Worm (Caenorhabditis elegans) whole organism, late embryonic: ENCODE data around the gene C18H2.5.

Source experiments
- C08G9.2 ChIP-seq: sonication (generic microtip); optimal IDR thresholded peaks from 2 replicates; lab custom pipeline; 2016; ENCODE audit warnings: mild to moderate bottlenecking, missing genetic modification characterization, moderate library complexity, missing compliant biosample characterization
- F13H6.1 ChIP-seq: sonication (generic microtip); optimal IDR thresholded peaks from 2 replicates; lab custom pipeline; 2016; ENCODE audit warnings: missing genetic modification characterization, missing compliant biosample characterization
- T23F11.4 ChIP-seq: fragments of 200-800 bp; sonication (Bioruptor generic); optimal IDR thresholded peaks from 2 replicates; lab custom pipeline; 2018; ENCODE audit warnings: mild to moderate bottlenecking, missing genetic modification characterization, missing compliant biosample characterization
- Y22D7AL.16 ChIP-seq: sonication (generic microtip); optimal IDR thresholded peaks from 2 replicates; lab custom pipeline; 2016; ENCODE audit warnings: missing genetic modification characterization, missing compliant biosample characterization
- ama-1 ChIP-seq: fragments of 150-350 bp; optimal IDR thresholded peaks from 2 replicates; lab custom pipeline; 2014
- ceh-14 ChIP-seq: sonication (generic microtip); optimal IDR thresholded peaks from 2 replicates; lab custom pipeline; 2016; ENCODE audit warnings: missing genotype, missing genetic modification characterization, missing compliant biosample characterization
- ceh-18 ChIP-seq: sonication (generic microtip); optimal IDR thresholded peaks from 2 replicates; lab custom pipeline; 2016; ENCODE audit warnings: missing genetic modification characterization, missing compliant biosample characterization
- ceh-19 ChIP-seq: fragments of 200-800 bp; sonication (Bioruptor generic); optimal IDR thresholded peaks from 2 replicates; lab custom pipeline; 2018; ENCODE audit warnings: mild to moderate bottlenecking, missing genetic modification characterization, missing compliant biosample characterization
- ceh-24 ChIP-seq: sonication (generic microtip); optimal IDR thresholded peaks from 2 replicates; lab custom pipeline; 2016; ENCODE audit warnings: mild to moderate bottlenecking, missing genetic modification characterization, missing compliant biosample characterization
- ceh-30 ChIP-seq: fragments of 150-350 bp; optimal IDR thresholded peaks from 2 replicates; lab custom pipeline; 2014; ENCODE audit warnings: missing biosample characterization, missing genetic modification characterization
- ceh-31 ChIP-seq: sonication (generic microtip); optimal IDR thresholded peaks from 2 replicates; lab custom pipeline; 2016; ENCODE audit warnings: missing genetic modification characterization, missing compliant biosample characterization
- ceh-34 ChIP-seq: sonication (generic microtip); optimal IDR thresholded peaks from 2 replicates; lab custom pipeline; 2016; ENCODE audit warnings: mild to moderate bottlenecking, missing genetic modification characterization, missing compliant biosample characterization
- ceh-45 ChIP-seq: fragments of 200-800 bp; sonication (Bioruptor generic); IDR thresholded peaks from 2 replicates; pipeline ENCODE4 v1.3.6; 2022; ENCODE audit warnings: missing genetic modification reagents, missing genetic modification characterization, missing compliant biosample characterization
- ceh-48 ChIP-seq: sonication (generic microtip); optimal IDR thresholded peaks from 2 replicates; lab custom pipeline; 2016; ENCODE audit warnings: missing genetic modification characterization, inconsistent platforms, missing compliant biosample characterization
- ceh-6 ChIP-seq: fragments of 200-800 bp; sonication (Bioruptor generic); optimal IDR thresholded peaks from 2 replicates; lab custom pipeline; 2018; ENCODE audit warnings: mild to moderate bottlenecking, missing genetic modification characterization, missing compliant biosample characterization
- ceh-9 ChIP-seq: sonication (generic microtip); optimal IDR thresholded peaks from 2 replicates; lab custom pipeline; 2016; ENCODE audit warnings: mild to moderate bottlenecking, missing genetic modification characterization, inconsistent platforms, missing compliant biosample characterization
- che-1 ChIP-seq: sonication (generic microtip); optimal IDR thresholded peaks from 2 replicates; lab custom pipeline; 2016; ENCODE audit warnings: mild to moderate bottlenecking, missing genetic modification characterization, missing compliant biosample characterization
- dmd-4 ChIP-seq: sonication (generic microtip); optimal IDR thresholded peaks from 2 replicates; lab custom pipeline; 2016; ENCODE audit warnings: borderline replicate concordance, missing genetic modification characterization, missing compliant biosample characterization
- dve-1 ChIP-seq: sonication (generic microtip); optimal IDR thresholded peaks from 2 replicates; lab custom pipeline; 2017; ENCODE audit warnings: antibody characterized with exemption, mild to moderate bottlenecking, missing genetic modification characterization, missing compliant biosample characterization
- elt-2 ChIP-seq: sonication (generic microtip); optimal IDR thresholded peaks from 2 replicates; lab custom pipeline; 2016; ENCODE audit warnings: missing genetic modification reagents, missing genetic modification characterization, missing compliant biosample characterization
- elt-4 ChIP-seq: sonication (generic microtip); optimal IDR thresholded peaks from 2 replicates; lab custom pipeline; 2016; ENCODE audit warnings: missing genetic modification characterization, missing compliant biosample characterization
- ets-4 ChIP-seq: sonication (generic microtip); optimal IDR thresholded peaks from 2 replicates; lab custom pipeline; 2016; ENCODE audit warnings: missing genetic modification characterization, missing compliant biosample characterization
- eyg-1 ChIP-seq: sonication (generic microtip); optimal IDR thresholded peaks from 2 replicates; lab custom pipeline; 2016; ENCODE audit warnings: missing genotype, missing genetic modification characterization, missing compliant biosample characterization
- fax-1 ChIP-seq: sonication (generic microtip); optimal IDR thresholded peaks from 2 replicates; lab custom pipeline; 2016; ENCODE audit warnings: missing genotype, missing genetic modification characterization, missing compliant biosample characterization
- fkh-6 ChIP-seq: sonication (generic microtip); optimal IDR thresholded peaks from 2 replicates; lab custom pipeline; 2016; ENCODE audit warnings: missing genetic modification characterization, missing compliant biosample characterization
- hlh-15 ChIP-seq: sonication (generic microtip); optimal IDR thresholded peaks from 2 replicates; lab custom pipeline; 2016; ENCODE audit warnings: missing genetic modification characterization, missing compliant biosample characterization
- hlh-30 ChIP-seq: sonication (generic microtip); optimal IDR thresholded peaks from 2 replicates; lab custom pipeline; 2017; ENCODE audit warnings: antibody characterized with exemption, missing genetic modification characterization, missing compliant biosample characterization; ENCODE audit not compliant: insufficient read depth
- hlh-6 ChIP-seq: sonication (generic microtip); optimal IDR thresholded peaks from 2 replicates; lab custom pipeline; 2016; ENCODE audit warnings: missing genotype, missing genetic modification characterization, missing compliant biosample characterization
- hlh-8 ChIP-seq: sonication (generic microtip); optimal IDR thresholded peaks from 2 replicates; lab custom pipeline; 2016; ENCODE audit warnings: missing genotype, missing genetic modification characterization, missing compliant biosample characterization
- lim-6 ChIP-seq: sonication (generic microtip); optimal IDR thresholded peaks from 2 replicates; lab custom pipeline; 2016; ENCODE audit warnings: missing genetic modification characterization, missing compliant biosample characterization
- nfya-1 ChIP-seq: sonication (generic microtip); optimal IDR thresholded peaks from 2 replicates; lab custom pipeline; 2017; ENCODE audit warnings: missing genetic modification characterization, mild to moderate bottlenecking, missing compliant biosample characterization, antibody characterized with exemption, moderate library complexity
- nhr-232 ChIP-seq: sonication (generic microtip); optimal IDR thresholded peaks from 2 replicates; lab custom pipeline; 2016; ENCODE audit warnings: missing genetic modification characterization, missing compliant biosample characterization
- odd-2 ChIP-seq: sonication (generic microtip); optimal IDR thresholded peaks from 2 replicates; lab custom pipeline; 2017; ENCODE audit warnings: antibody characterized with exemption, mild to moderate bottlenecking, missing genetic modification characterization, missing compliant biosample characterization
- pag-3 ChIP-seq: sonication (generic microtip); optimal IDR thresholded peaks from 2 replicates; lab custom pipeline; 2016; ENCODE audit warnings: missing compliant biosample characterization, missing genetic modification characterization, borderline replicate concordance
- pat-9 ChIP-seq: fragments of 200-800 bp; sonication (Bioruptor generic); optimal IDR thresholded peaks from 2 replicates; lab custom pipeline; 2018; ENCODE audit warnings: mild to moderate bottlenecking, missing genetic modification characterization, moderate library complexity, missing compliant biosample characterization
- pax-1 ChIP-seq: fragments of 150-350 bp; optimal IDR thresholded peaks from 2 replicates; lab custom pipeline; 2014; ENCODE audit warnings: missing biosample characterization, missing genetic modification characterization
- pha-4 ChIP-seq: fragments of 150-350 bp; optimal IDR thresholded peaks from 2 replicates; lab custom pipeline; 2018; ENCODE audit warnings: missing biosample characterization, missing genetic modification reagents, missing genetic modification characterization
- pqm-1 ChIP-seq: sonication (generic microtip); optimal IDR thresholded peaks from 2 replicates; lab custom pipeline; 2016; ENCODE audit warnings: missing genetic modification characterization, missing compliant biosample characterization
- pros-1 ChIP-seq: fragments of 150-350 bp; optimal IDR thresholded peaks from 2 replicates; lab custom pipeline; 2014; ENCODE audit warnings: missing biosample characterization, missing genetic modification reagents, missing genetic modification characterization
- ref-2 ChIP-seq: sonication (generic microtip); optimal IDR thresholded peaks from 2 replicates; lab custom pipeline; 2016; ENCODE audit warnings: missing genetic modification characterization, missing compliant biosample characterization
- rnt-1 ChIP-seq: sonication (generic microtip); optimal IDR thresholded peaks from 2 replicates; lab custom pipeline; 2016; ENCODE audit warnings: missing genetic modification characterization, missing compliant biosample characterization
- sdc-2 ChIP-seq: sonication (generic microtip); optimal IDR thresholded peaks from 2 replicates; lab custom pipeline; 2016; ENCODE audit warnings: missing genotype, missing genetic modification characterization, missing compliant biosample characterization
- sox-4 ChIP-seq: sonication (generic microtip); optimal IDR thresholded peaks from 2 replicates; lab custom pipeline; 2017; ENCODE audit warnings: mild to moderate bottlenecking, missing genetic modification characterization, inconsistent platforms, missing compliant biosample characterization
- tbx-7 ChIP-seq: sonication (generic microtip); optimal IDR thresholded peaks from 2 replicates; lab custom pipeline; 2016; ENCODE audit warnings: missing genotype, missing genetic modification characterization, missing compliant biosample characterization
- unc-42 ChIP-seq: sonication (generic microtip); optimal IDR thresholded peaks from 2 replicates; lab custom pipeline; 2016; ENCODE audit warnings: missing genotype, missing genetic modification characterization, missing compliant biosample characterization
- unc-86 ChIP-seq: sonication (generic microtip); optimal IDR thresholded peaks from 2 replicates; lab custom pipeline; 2016; ENCODE audit warnings: missing genetic modification characterization, missing compliant biosample characterization
- zip-5 ChIP-seq: sonication (generic microtip); optimal IDR thresholded peaks from 2 replicates; lab custom pipeline; 2016; ENCODE audit warnings: missing genetic modification characterization, missing compliant biosample characterization

Gene C18H2.5

ce11 chrIII:7665928-7666327, 28.2 kb downstream of the C18H2.5 start:
- TF ChIP-seq dve-1 (tag; lab: Kevin White, UChicago) (no peak), dmd-4 (tag; lab: Kevin White, UChicago) (no peak), ceh-30 (tag; lab: Kevin White, UChicago) (no peak), fax-1 (tag; lab: Kevin White, UChicago) (no peak), lim-6 (no peak), Y22D7AL.16 (tag; lab: Kevin White, UChicago) (no peak)
- TF ChIP-seq, all 69 proteins: peak for 0

- TF ChIP-seq ceh-34 (tag; lab: Kevin White, UChicago), result no peak
- no peak for TF ChIP-seq nfya-1 (tag; lab: Kevin White, UChicago)
- no peak for TF ChIP-seq eyg-1 (tag; lab: Kevin White, UChicago)
- no peak for TF ChIP-seq ceh-14 (tag; lab: Kevin White, UChicago)
- TF ChIP-seq ama-1 (lab: Kevin White, UChicago), result no peak
- no peak for TF ChIP-seq nhr-232 (tag; lab: Kevin White, UChicago)
- no peak for TF ChIP-seq ceh-19 (GFP tag; lab: Kevin White, UChicago)
- TF ChIP-seq ets-4 (tag; lab: Kevin White, UChicago), result no peak
- TF ChIP-seq T23F11.4 (GFP tag; lab: Kevin White, UChicago), result no peak
- TF ChIP-seq dmd-4 (tag; lab: Kevin White, UChicago), result no peak
- no peak for TF ChIP-seq fax-1 (tag; lab: Kevin White, UChicago)
- TF ChIP-seq F13H6.1 (tag; lab: Kevin White, UChicago), result no peak
- no peak for TF ChIP-seq pax-1 (tag; lab: Kevin White, UChicago)
- no peak for TF ChIP-seq Y22D7AL.16 (tag; lab: Kevin White, UChicago)
- no peak for TF ChIP-seq pros-1 (tag; lab: Kevin White, UChicago)
- TF ChIP-seq ceh-31 (tag; lab: Kevin White, UChicago), result no peak
- no peak for TF ChIP-seq che-1
These were observed 32.2 kb downstream of the C18H2.5 start, which contains the start of gene lido-18 for ce11 chrIII:7661978-7662377. Gene lido-18 (plus strand): TSS chrIII:7662278.

- TF ChIP-seq ceh-48 (tag; lab: Kevin White, UChicago), result no peak
- TF ChIP-seq pros-1 (tag; lab: Kevin White, UChicago), result no peak
- TF ChIP-seq hlh-15 (tag; lab: Kevin White, UChicago), result no peak
- TF ChIP-seq sox-4 (tag; lab: Kevin White, UChicago), result no peak
- TF ChIP-seq pat-9 (tag; lab: Kevin White, UChicago), result no peak
- TF ChIP-seq ceh-45, result no peak
- no peak for TF ChIP-seq C08G9.2 (tag; lab: Kevin White, UChicago)
- no peak for TF ChIP-seq tbx-7 (tag; lab: Kevin White, UChicago)
- TF ChIP-seq hlh-8, result no peak
- no peak for TF ChIP-seq elt-2 (tag; lab: Kevin White, UChicago)
- no peak for TF ChIP-seq pqm-1 (tag; lab: Kevin White, UChicago)
- TF ChIP-seq pha-4 (tag; lab: Kevin White, UChicago), result no peak
- no peak for TF ChIP-seq odd-2
- TF ChIP-seq pax-1 (tag; lab: Kevin White, UChicago), result no peak
- TF ChIP-seq unc-86 (tag; lab: Kevin White, UChicago), result no peak
These were observed 33.0 kb downstream of the C18H2.5 start for ce11 chrIII:7661162-7661561.

- TF ChIP-seq pros-1 (tag; lab: Kevin White, UChicago) (peak; percentile 54), ceh-34 (tag; lab: Kevin White, UChicago) (peak; percentile 88), fkh-6 (tag; lab: Kevin White, UChicago) (peak; percentile 15), hlh-6 (tag; lab: Kevin White, UChicago) (peak; percentile 82), hlh-15 (tag; lab: Kevin White, UChicago) (no peak), ceh-6 (peak; percentile 39), hlh-30 (tag; lab: Kevin White, UChicago) (peak; percentile 35), ceh-24 (tag; lab: Kevin White, UChicago) (no peak), rnt-1 (peak; percentile 65), ceh-18 (tag; lab: Kevin White, UChicago) (peak; percentile 48), sdc-2 (peak; percentile 60), ceh-14 (tag; lab: Kevin White, UChicago) (peak; percentile 68), sox-4 (tag; lab: Kevin White, UChicago) (no peak), pat-9 (tag; lab: Kevin White, UChicago) (peak; percentile 28), hlh-8 (peak; percentile 48), ref-2 (tag; lab: Kevin White, UChicago) (peak; percentile 66), zip-5 (no peak), ceh-19 (GFP tag; lab: Kevin White, UChicago) (peak; percentile 71), elt-4 (tag; lab: Kevin White, UChicago) (no peak), pag-3 (tag; lab: Kevin White, UChicago) (no peak), unc-42 (peak; percentile 34), unc-86 (tag; lab: Kevin White, UChicago) (peak; percentile 48), ceh-9 (tag; lab: Kevin White, UChicago) (no peak)
These were observed 34.7 kb downstream of the C18H2.5 start for ce11 chrIII:7659440-7659839.
